Fruit fly (Drosophila melanogaster) whole organism, embryonic: ENCODE measurements around the gene Act87E.
A peak's percentile ranks its signal among the peaks of the same experiment; 100 is the strongest.

Source experiments
- ATbp ChIP-seq: fragments of 200-800 bp; sonication (Bioruptor generic); optimal IDR thresholded peaks from 2 replicates; lab custom pipeline; 2017; ENCODE audit warnings: missing biosample characterization, mild to moderate bottlenecking, missing genetic modification characterization, missing genetic modification reagents
- Bdp1 ChIP-seq: fragments of 200-800 bp; sonication (Bioruptor generic); optimal IDR thresholded peaks from 3 replicates; lab custom pipeline; 2016; ENCODE audit warnings: missing biosample characterization, missing genetic modification characterization
- Bteb2 ChIP-seq: fragments of 200-800 bp; sonication (Bioruptor generic); optimal IDR thresholded peaks from 2 replicates; lab custom pipeline; 2016; ENCODE audit warnings: missing biosample characterization, missing genetic modification characterization
- CG10321 ChIP-seq: fragments of 200-800 bp; sonication (Bioruptor generic); IDR thresholded peaks from 2 replicates; pipeline ENCODE4 v1.3.6; 2022; ENCODE audit warnings: missing biosample characterization, missing genetic modification characterization
- CG10959 ChIP-seq: fragments of 200-800 bp; sonication (Bioruptor generic); IDR thresholded peaks from 2 replicates; pipeline ENCODE4 v1.3.6; 2022; ENCODE audit warnings: missing biosample characterization, missing genetic modification characterization
- CG13624 ChIP-seq: fragments of 200-800 bp; sonication (Bioruptor generic); optimal IDR thresholded peaks from 2 replicates; lab custom pipeline; 2016; ENCODE audit warnings: missing biosample characterization, missing genetic modification characterization
- CG14014 ChIP-seq: fragments of 200-800 bp; sonication (Bioruptor generic); IDR thresholded peaks from 2 replicates; pipeline ENCODE4 v1.3.6; 2022; ENCODE audit warnings: missing biosample characterization, missing genetic modification characterization
- CG14441 ChIP-seq: fragments of 200-800 bp; sonication (Bioruptor generic); IDR thresholded peaks from 2 replicates; pipeline ENCODE4 v1.3.6; 2022; ENCODE audit warnings: missing biosample characterization, missing genetic modification characterization
- CG17328 ChIP-seq: fragments of 200-800 bp; sonication (Bioruptor generic); IDR thresholded peaks from 2 replicates; pipeline ENCODE4 v1.3.6; 2022; ENCODE audit warnings: missing biosample characterization, missing genetic modification characterization
- CG17829 ChIP-seq: fragments of 200-800 bp; optimal IDR thresholded peaks from 2 replicates; lab custom pipeline; 2019; ENCODE audit warnings: missing biosample characterization, mild to moderate bottlenecking, missing genetic modification characterization, moderate library complexity
- CG1832 ChIP-seq: fragments of 200-800 bp; sonication (Bioruptor generic); optimal IDR thresholded peaks from 2 replicates; lab custom pipeline; 2017; ENCODE audit warnings: missing biosample characterization, mild to moderate bottlenecking, missing genetic modification characterization, inconsistent platforms
- CG2120 ChIP-seq: fragments of 200-800 bp; sonication (Bioruptor generic); optimal IDR thresholded peaks from 3 replicates; lab custom pipeline; 2016; ENCODE audit warnings: missing biosample characterization, missing genetic modification characterization
- CG3163 ChIP-seq: fragments of 200-800 bp; sonication (Bioruptor generic); optimal IDR thresholded peaks from 3 replicates; lab custom pipeline; 2016; ENCODE audit warnings: missing biosample characterization, missing genetic modification characterization
- CG3281 ChIP-seq: fragments of 200-800 bp; sonication (Bioruptor generic); optimal IDR thresholded peaks from 3 replicates; lab custom pipeline; 2017; ENCODE audit warnings: missing biosample characterization, mild to moderate bottlenecking, missing genetic modification characterization
- CG34224 ChIP-seq: fragments of 200-800 bp; sonication (Bioruptor generic); IDR thresholded peaks from 3 replicates; pipeline ENCODE4 v1.3.6; 2022; ENCODE audit warnings: missing biosample characterization, missing genetic modification characterization; ENCODE audit not compliant: partially characterized antibody
- CG34376 ChIP-seq: fragments of 200-800 bp; sonication (Bioruptor generic); optimal IDR thresholded peaks from 2 replicates; lab custom pipeline; 2018; ENCODE audit warnings: missing biosample characterization, mild to moderate bottlenecking, missing genetic modification characterization
- CG6254 ChIP-seq: fragments of 200-800 bp; sonication (Bioruptor generic); optimal IDR thresholded peaks from 3 replicates; lab custom pipeline; 2017; ENCODE audit warnings: mild to moderate bottlenecking, missing biosample characterization, missing genetic modification reagents, missing genetic modification characterization
- CG6854 ChIP-seq: fragments of 200-800 bp; sonication (Bioruptor generic); optimal IDR thresholded peaks from 3 replicates; lab custom pipeline; 2017; ENCODE audit warnings: missing biosample characterization, mild to moderate bottlenecking, missing genetic modification characterization
- CG8478 ChIP-seq: fragments of >200 bp; optimal IDR thresholded peaks from 2 replicates; lab custom pipeline; 2018
- CG9932 ChIP-seq: fragments of 200-800 bp; sonication (Bioruptor generic); IDR thresholded peaks from 2 replicates; pipeline ENCODE4 v1.3.6; 2022; ENCODE audit warnings: missing biosample characterization, missing genetic modification characterization
- D19A ChIP-seq: fragments of 200-800 bp; optimal IDR thresholded peaks from 3 replicates; lab custom pipeline; 2019; ENCODE audit warnings: missing biosample characterization, mild to moderate bottlenecking, missing genetic modification characterization, moderate library complexity
- Dbx ChIP-seq: fragments of 200-800 bp; sonication (Bioruptor generic); IDR thresholded peaks from 3 replicates; pipeline ENCODE4 v1.3.6; 2022; ENCODE audit warnings: missing biosample characterization, missing genetic modification characterization
- Fer1 ChIP-seq: fragments of 200-800 bp; sonication (Bioruptor generic); optimal IDR thresholded peaks from 2 replicates; lab custom pipeline; 2017; ENCODE audit warnings: missing biosample characterization, mild to moderate bottlenecking, missing genetic modification characterization
- Fer3 ChIP-seq: fragments of 200-800 bp; sonication (Bioruptor generic); optimal IDR thresholded peaks from 2 replicates; lab custom pipeline; 2018; ENCODE audit warnings: missing biosample characterization, mild to moderate bottlenecking, missing genetic modification characterization, moderate library complexity
- HHEX ChIP-seq: fragments of 200-800 bp; sonication (Bioruptor generic); optimal IDR thresholded peaks from 3 replicates; lab custom pipeline; 2017; ENCODE audit warnings: missing biosample characterization, mild to moderate bottlenecking, missing genetic modification characterization, missing genetic modification reagents
- Hr78 ChIP-seq, 2 experiments: fragments of 200-800 bp in 1 of 2; fragments of >200 bp in 1 of 2; sonication (Bioruptor generic) in 1 of 2; optimal IDR thresholded peaks; 2 replicates each; lab custom pipeline; 2017 to 2019; ENCODE audit warnings: missing biosample characterization in 2 of 2, missing genetic modification characterization in 2 of 2, mild to moderate bottlenecking in 1 of 2, moderate library complexity in 1 of 2
- MBD-R2 ChIP-seq: fragments of 200-800 bp; sonication (Bioruptor generic); IDR thresholded peaks from 2 replicates; pipeline ENCODE4 v1.3.6; 2022; ENCODE audit warnings: missing biosample characterization, missing genetic modification characterization
- Med ChIP-seq: fragments of 200-800 bp; sonication (Bioruptor generic); peaks from one replicate; lab custom pipeline; 2016; ENCODE audit warnings: missing biosample characterization, missing genetic modification characterization, mild to moderate bottlenecking, inconsistent platforms, moderate library complexity
- NFAT ChIP-seq: fragments of 200-800 bp; sonication (Bioruptor generic); IDR thresholded peaks from 2 replicates; pipeline ENCODE4 v1.3.6; 2022; ENCODE audit warnings: missing biosample characterization, missing genetic modification characterization
- Rfx ChIP-seq: fragments of 200-800 bp; sonication (Bioruptor generic); IDR thresholded peaks from 2 replicates; pipeline ENCODE4 v1.3.6; 2022; ENCODE audit warnings: missing biosample characterization, missing genetic modification characterization
- Scr ChIP-seq: fragments of 200-800 bp; sonication (Bioruptor generic); IDR thresholded peaks from 2 replicates; pipeline ENCODE4 v1.3.6; 2022; ENCODE audit warnings: missing biosample characterization, missing genetic modification characterization; ENCODE audit not compliant: partially characterized antibody
- Six4 ChIP-seq: fragments of 200-800 bp; sonication (Bioruptor generic); optimal IDR thresholded peaks from 2 replicates; lab custom pipeline; 2016; ENCODE audit warnings: missing biosample characterization, missing genetic modification characterization
- amos ChIP-seq: fragments of 200-800 bp; sonication (Bioruptor generic); IDR thresholded peaks from 2 replicates; pipeline ENCODE4 v1.3.6; 2022; ENCODE audit warnings: missing biosample characterization, missing genetic modification characterization; ENCODE audit not compliant: partially characterized antibody
- bbx ChIP-seq: fragments of 200-800 bp; sonication (Bioruptor generic); IDR thresholded peaks from 2 replicates; pipeline ENCODE4 v1.3.6; 2022; ENCODE audit warnings: missing biosample characterization, missing genetic modification characterization; ENCODE audit not compliant: partially characterized antibody
- cad ChIP-seq: fragments of >200 bp; optimal IDR thresholded peaks from 2 replicates; lab custom pipeline; 2017; ENCODE audit warnings: missing biosample characterization, missing genetic modification characterization
- cg ChIP-seq: fragments of 200-800 bp; sonication (Bioruptor generic); optimal IDR thresholded peaks from 3 replicates; lab custom pipeline; 2019; ENCODE audit warnings: missing biosample characterization, mild to moderate bottlenecking, missing genetic modification characterization, moderate library complexity
- ci ChIP-seq: fragments of 200-800 bp; sonication (Bioruptor generic); IDR thresholded peaks from 3 replicates; pipeline ENCODE4 v1.3.6; 2022; ENCODE audit warnings: missing biosample characterization, missing genetic modification characterization
- croc ChIP-seq: fragments of 200-800 bp; sonication (Bioruptor generic); conservative IDR thresholded peaks from 3 replicates; pipeline ENCODE4 v1.3.6; 2022; ENCODE audit warnings: missing biosample characterization, missing genetic modification characterization
- dpn ChIP-seq, 2 experiments: fragments of 200-800 bp; sonication (Bioruptor generic); optimal IDR thresholded peaks; 3 replicates each; lab custom pipeline; 2016; ENCODE audit warnings: missing biosample characterization in 2 of 2, missing genetic modification characterization in 2 of 2
- ewg ChIP-seq: fragments of 200-800 bp; sonication (Bioruptor generic); optimal IDR thresholded peaks from 3 replicates; lab custom pipeline; 2017; ENCODE audit warnings: mild to moderate bottlenecking, missing biosample characterization, missing genetic modification reagents, missing genetic modification characterization
- fd3F ChIP-seq: fragments of 200-800 bp; sonication (Bioruptor generic); optimal IDR thresholded peaks from 2 replicates; lab custom pipeline; 2018; ENCODE audit warnings: missing biosample characterization, mild to moderate bottlenecking, missing genetic modification characterization, moderate library complexity
- ftz-f1 ChIP-seq: fragments of 200-800 bp; sonication (Bioruptor generic); optimal IDR thresholded peaks from 2 replicates; lab custom pipeline; 2016; ENCODE audit warnings: missing biosample characterization, missing genetic modification characterization
- h ChIP-seq: fragments of >200 bp; optimal IDR thresholded peaks from 2 replicates; lab custom pipeline; 2017
- lilli ChIP-seq: fragments of 200-800 bp; sonication (Bioruptor generic); optimal IDR thresholded peaks from 3 replicates; lab custom pipeline; 2016; ENCODE audit warnings: missing biosample characterization, missing genetic modification characterization
- org-1 ChIP-seq: fragments of 200-800 bp; sonication (Bioruptor generic); optimal IDR thresholded peaks from 2 replicates; lab custom pipeline; 2017; ENCODE audit warnings: missing biosample characterization, missing genetic modification characterization
- pb ChIP-seq: fragments of 200-800 bp; sonication (Bioruptor generic); optimal IDR thresholded peaks from 3 replicates; lab custom pipeline; 2016; ENCODE audit warnings: missing biosample characterization, missing genetic modification characterization
- sd ChIP-seq: fragments of 200-800 bp; sonication (Bioruptor generic); optimal IDR thresholded peaks from 3 replicates; lab custom pipeline; 2018; ENCODE audit warnings: missing biosample characterization, mild to moderate bottlenecking, missing genetic modification characterization, moderate library complexity
- slbo ChIP-seq: fragments of 200-800 bp; sonication (Bioruptor generic); IDR thresholded peaks from 2 replicates; pipeline ENCODE4 v1.3.6; 2022; ENCODE audit warnings: missing biosample characterization, missing genetic modification characterization
- slp2 ChIP-seq: fragments of 200-800 bp; sonication (Bioruptor generic); optimal IDR thresholded peaks from 2 replicates; lab custom pipeline; 2016; ENCODE audit warnings: missing biosample characterization, missing genetic modification characterization
- stwl ChIP-seq: fragments of 200-800 bp; sonication (Bioruptor generic); optimal IDR thresholded peaks from 3 replicates; lab custom pipeline; 2018; ENCODE audit warnings: missing biosample characterization, mild to moderate bottlenecking, missing genetic modification characterization, moderate library complexity

Act87E gene

dm6 chr3R:13382656-13383142 lies 43.1 kb upstream of the Act87E start (continued):
- TF ChIP-seq CG10321 (GFP tag; lab: Robert Waterston, UW) (peak; percentile 28; the same call in 1 of the 2 replicates), NFAT (GFP tag; lab: Robert Waterston, UW) (peak; percentile 34; the same call in 1 of the 2 replicates), ftz-f1 (GFP tag; lab: Kevin White, UChicago) (peak; percentile 69), CG1832 (GFP tag; lab: Kevin White, UChicago) (peak; percentile 47), D19A (tag; lab: Kevin White, UChicago) (no peak), Scr (GFP tag; lab: Robert Waterston, UW) (no peak), Fer1 (peak; percentile 29), CG8478 (lab: Kevin White, UChicago) (peak; percentile 40), cg (GFP tag; lab: Kevin White, UChicago) (peak; percentile 95), CG10959 (GFP tag; lab: Robert Waterston, UW) (no peak), Rfx (peak; percentile 46; the same call in 1 of the 2 replicates), cad (GFP tag; lab: Kevin White, UChicago) (no peak), lilli (peak; percentile 27), CG34376 (peak; percentile 31), CG3163 (GFP tag; lab: Kevin White, UChicago) (peak; percentile 94), Med (peak; percentile 92), dpn (GFP tag; optimal IDR thresholded peaks at IDR 0.05; lab: Kevin White, UChicago) (peak in 1 of 2 experiments; percentile 22), CG14441 (GFP tag; lab: Robert Waterston, UW) (no peak), Bteb2 (GFP tag; lab: Kevin White, UChicago) (peak; percentile 7), CG6854 (GFP tag; lab: Kevin White, UChicago) (peak; percentile 7), ewg (GFP tag; lab: Kevin White, UChicago) (no peak), slbo (GFP tag; lab: Robert Waterston, UW) (peak; percentile 58), pb (GFP tag; lab: Kevin White, UChicago) (peak; percentile 11), stwl (tag; lab: Kevin White, UChicago) (peak; percentile 7), CG9932 (GFP tag; lab: Robert Waterston, UW) (peak; percentile 39; the same call in 1 of the 2 replicates), CG34224 (GFP tag; lab: Robert Waterston, UW) (peak; percentile 64), CG14014 (GFP tag; lab: Robert Waterston, UW) (peak; percentile 37; the same call in 1 of the 2 replicates), fd3F (GFP tag; lab: Kevin White, UChicago) (no peak), amos (GFP tag; lab: Robert Waterston, UW) (peak; percentile 15; the same call in 1 of the 2 replicates), CG6254 (GFP tag; lab: Kevin White, UChicago) (no peak), h (no peak), sd (tag; lab: Kevin White, UChicago) (no peak), CG13624 (GFP tag; lab: Kevin White, UChicago) (peak; percentile 26), ATbp (GFP tag; lab: Kevin White, UChicago) (no peak), Six4 (GFP tag; lab: Kevin White, UChicago) (peak; percentile 5), MBD-R2 (GFP tag; lab: Robert Waterston, UW) (peak; percentile 30; the same call in 1 of the 2 replicates), Fer3 (peak; percentile 5), CG17829 (tag; lab: Kevin White, UChicago) (peak; percentile 8), org-1 (no peak), ci (GFP tag; lab: Robert Waterston, UW) (0 out of 3 replicates have a peak, but pooled peaks have one; percentile 27), CG3281 (GFP tag; lab: Kevin White, UChicago) (peak; percentile 32), HHEX (GFP tag; lab: Kevin White, UChicago) (peak; percentile 5), slp2 (GFP tag; lab: Kevin White, UChicago) (no peak), CG17328 (GFP tag; lab: Robert Waterston, UW) (no peak), CG2120 (peak; percentile 59), Hr78 (GFP tag; optimal IDR thresholded peaks at IDR 0.05; lab: Kevin White, UChicago) (no peak), croc (GFP tag; lab: Robert Waterston, UW) (no peak), Dbx (0 out of 3 replicates have a peak, but pooled peaks have one; percentile 23), bbx (peak; percentile 52; the same call in 1 of the 2 replicates), Bdp1 (GFP tag; lab: Kevin White, UChicago) (no peak)
